Worm (Caenorhabditis elegans) whole organism, L3 larva: ENCODE measurements around the gene ceh-79.

ENCODE experiments used
- ama-1 ChIP-seq: fragments of 150-350 bp; optimal IDR thresholded peaks from 2 replicates; lab custom pipeline; 2018
- lin-15B ChIP-seq: fragments of 150-350 bp; optimal IDR thresholded peaks from 2 replicates; lab custom pipeline; 2014; ENCODE audit warnings: missing biosample characterization, missing genetic modification characterization
- nhr-237 ChIP-seq: fragments of 150-350 bp; optimal IDR thresholded peaks from 2 replicates; lab custom pipeline; 2014; ENCODE audit warnings: missing biosample characterization, missing genetic modification characterization

ce11 chrV:13350302-13350701 is 48.7 kb downstream of the ceh-79 start:
- TF ChIP-seq ama-1 (no peak), lin-15B (tag; lab: Kevin White, UChicago) (no peak), nhr-237 (tag; lab: Kevin White, UChicago) (no peak)
